Worm (Caenorhabditis elegans): ENCODE measurements around the gene nhr-255.

- no peak for TF ChIP-seq fos-1 (tag; optimal IDR thresholded peaks at IDR 0.05)
- no peak for TF ChIP-seq ctbp-1 (GFP tag; IDR thresholded peaks at IDR 0.05)
- TF ChIP-seq jun-1 (tag; optimal IDR thresholded peaks at IDR 0.05): no peak
- TF ChIP-seq ama-1 (optimal IDR thresholded peaks at IDR 0.05): no peak
- TF ChIP-seq nhr-76 (tag; optimal IDR thresholded peaks at IDR 0.05): no peak
- no peak for TF ChIP-seq aly-2 (tag; optimal IDR thresholded peaks at IDR 0.05)
- TF ChIP-seq lin-13 (GFP tag; optimal IDR thresholded peaks at IDR 0.05): no peak
- TF ChIP-seq snpc-4 (tag; optimal IDR thresholded peaks at IDR 0.05): no peak
- no peak for TF ChIP-seq lir-3 (tag; optimal IDR thresholded peaks at IDR 0.05)
- no peak for TF ChIP-seq spr-3 (GFP tag; optimal IDR thresholded peaks at IDR 0.05)
- no peak for TF ChIP-seq attf-4 (tag; optimal IDR thresholded peaks at IDR 0.05)
- TF ChIP-seq nhr-237 (tag; optimal IDR thresholded peaks at IDR 0.05): no peak
These were observed 4.3 kb downstream of the nhr-255 start, which contains the start of gene srxa-9 for ce11 chrX:15746705-15747104.
